Worm (Caenorhabditis elegans) whole organism, L1 larva: ENCODE measurements around the gene mltn-3.

Source experiments
- C04F5.9 ChIP-seq: sonication (generic microtip); optimal IDR thresholded peaks from 2 replicates; lab custom pipeline; 2016; ENCODE audit warnings: missing genetic modification characterization, missing compliant biosample characterization
- C16A3.4 ChIP-seq: fragments of 150-350 bp; optimal IDR thresholded peaks from 2 replicates; lab custom pipeline; 2014; ENCODE audit warnings: missing biosample characterization, missing genetic modification characterization
- C34B4.2 ChIP-seq: sonication (generic microtip); optimal IDR thresholded peaks from 2 replicates; lab custom pipeline; 2017; ENCODE audit warnings: mild to moderate bottlenecking, missing genetic modification characterization, missing compliant biosample characterization
- Y116A8C.19 ChIP-seq: sonication (generic microtip); optimal IDR thresholded peaks from 2 replicates; lab custom pipeline; 2016; ENCODE audit warnings: missing compliant biosample characterization, missing genetic modification characterization, borderline replicate concordance
- aha-1 ChIP-seq: fragments of 150-350 bp; optimal IDR thresholded peaks from 2 replicates; lab custom pipeline; 2014; ENCODE audit warnings: missing biosample characterization, missing genetic modification characterization
- aly-2 ChIP-seq: fragments of 150-350 bp; optimal IDR thresholded peaks from 2 replicates; lab custom pipeline; 2014; ENCODE audit warnings: missing biosample characterization, missing genetic modification characterization
- blmp-1 ChIP-seq: fragments of 150-350 bp; optimal IDR thresholded peaks from 2 replicates; lab custom pipeline; 2014; ENCODE audit warnings: missing biosample characterization, missing genetic modification characterization
- ceh-82 ChIP-seq, 3 experiments: fragments of 150-350 bp in 1 of 3; sonication (generic microtip) in 2 of 3; optimal IDR thresholded peaks; 2 replicates each; lab custom pipeline; 2014 to 2017; ENCODE audit warnings: missing biosample characterization in 3 of 3, missing genetic modification characterization in 3 of 3
- ceh-88 ChIP-seq: fragments of 200-800 bp; sonication (Bioruptor generic); IDR thresholded peaks from 2 replicates; pipeline ENCODE4 v1.3.6; 2022; ENCODE audit warnings: missing genetic modification characterization, missing compliant biosample characterization
- ceh-90 ChIP-seq: sonication (generic microtip); optimal IDR thresholded peaks from 2 replicates; lab custom pipeline; 2016; ENCODE audit warnings: missing genetic modification characterization, missing compliant biosample characterization
- ces-1 ChIP-seq: fragments of 150-350 bp; optimal IDR thresholded peaks from 2 replicates; lab custom pipeline; 2014; ENCODE audit warnings: missing biosample characterization, missing genetic modification reagents, missing genetic modification characterization
- dpl-1 ChIP-seq, 3 experiments: fragments of 150-350 bp in 2 of 3; sonication (generic microtip) in 1 of 3; optimal IDR thresholded peaks; 2 replicates each; lab custom pipeline; 2014 to 2017; ENCODE audit warnings: missing biosample characterization in 3 of 3, missing genetic modification characterization in 3 of 3, missing genetic modification reagents in 3 of 3
- efl-3 ChIP-seq: fragments of 200-800 bp; sonication (Bioruptor generic); optimal IDR thresholded peaks from 2 replicates; lab custom pipeline; 2018; ENCODE audit warnings: mild to moderate bottlenecking, missing genetic modification characterization, missing compliant biosample characterization
- egl-13 ChIP-seq: sonication (generic microtip); optimal IDR thresholded peaks from 2 replicates; lab custom pipeline; 2016; ENCODE audit warnings: missing genotype, missing genetic modification reagents, missing genetic modification characterization, missing compliant biosample characterization
- egl-27 ChIP-seq, 2 experiments: fragments of 150-350 bp in 1 of 2; sonication (generic microtip); optimal IDR thresholded peaks; 3 replicates each; lab custom pipeline; 2017 to 2018; ENCODE audit warnings: missing biosample characterization in 2 of 2, missing genetic modification characterization in 2 of 2, missing genetic modification reagents in 2 of 2
- elt-3 ChIP-seq, 6 experiments: fragments of 150-350 bp in 1 of 6; sonication (generic microtip); optimal IDR thresholded peaks; 2 replicates each; lab custom pipeline; 2017 to 2018; ENCODE audit warnings: missing biosample characterization in 6 of 6, missing genetic modification characterization in 6 of 6, inconsistent platforms in 1 of 6
- ets-5 ChIP-seq: fragments of 200-800 bp; sonication (Bioruptor generic); IDR thresholded peaks from 2 replicates; pipeline ENCODE4 v1.3.6; 2022; ENCODE audit warnings: missing genetic modification characterization, missing compliant biosample characterization
- fkh-10 ChIP-seq: sonication (generic microtip); optimal IDR thresholded peaks from 2 replicates; lab custom pipeline; 2017; ENCODE audit warnings: missing biosample characterization, missing genetic modification reagents, missing genetic modification characterization
- fkh-8 ChIP-seq: sonication (generic microtip); optimal IDR thresholded peaks from 2 replicates; lab custom pipeline; 2016; ENCODE audit warnings: mild to moderate bottlenecking, missing genetic modification characterization, missing compliant biosample characterization
- grh-1 ChIP-seq: fragments of 200-800 bp; sonication (Bioruptor generic); IDR thresholded peaks from 2 replicates; pipeline ENCODE4 v1.3.6; 2022; ENCODE audit warnings: missing genetic modification reagents, missing genetic modification characterization, missing compliant biosample characterization
- hlh-17 ChIP-seq: fragments of 200-800 bp; sonication (Bioruptor generic); optimal IDR thresholded peaks from 2 replicates; lab custom pipeline; 2018; ENCODE audit warnings: missing genetic modification characterization, mild to moderate bottlenecking, missing compliant biosample characterization, moderate library complexity, borderline replicate concordance
- hlh-4 ChIP-seq: sonication (generic microtip); optimal IDR thresholded peaks from 2 replicates; lab custom pipeline; 2016; ENCODE audit warnings: mild to moderate bottlenecking, missing genetic modification characterization, missing compliant biosample characterization
- hpl-2 ChIP-seq: fragments of 150-350 bp; optimal IDR thresholded peaks from 2 replicates; lab custom pipeline; 2014; ENCODE audit warnings: missing biosample characterization, missing genetic modification reagents, missing genetic modification characterization
- jun-1 ChIP-seq: fragments of 150-350 bp; optimal IDR thresholded peaks from 2 replicates; lab custom pipeline; 2014; ENCODE audit warnings: missing biosample characterization, missing genetic modification reagents, missing genetic modification characterization
- lin-13 ChIP-seq: fragments of 150-350 bp; optimal IDR thresholded peaks from 2 replicates; lab custom pipeline; 2014; ENCODE audit warnings: missing biosample characterization, missing genetic modification reagents, missing genetic modification characterization
- lin-15B ChIP-seq: fragments of 150-350 bp; sonication (generic microtip); optimal IDR thresholded peaks from 3 replicates; lab custom pipeline; 2014; ENCODE audit warnings: missing biosample characterization, missing genetic modification characterization
- lin-35 ChIP-seq, 2 experiments: fragments of 150-350 bp; optimal IDR thresholded peaks; 2 replicates each; lab custom pipeline; 2014; ENCODE audit warnings: missing biosample characterization in 2 of 2, missing genetic modification characterization in 2 of 2, missing genetic modification reagents in 2 of 2
- mdl-1 ChIP-seq, 2 experiments: fragments of 150-350 bp; optimal IDR thresholded peaks; 2 replicates each; lab custom pipeline; 2014 to 2017; ENCODE audit warnings: missing biosample characterization in 2 of 2, missing genetic modification characterization in 2 of 2, inconsistent platforms in 1 of 2
- mep-1 ChIP-seq: fragments of 150-350 bp; optimal IDR thresholded peaks from 2 replicates; lab custom pipeline; 2014; ENCODE audit warnings: missing biosample characterization, missing genetic modification characterization
- nhr-12 ChIP-seq: sonication (generic microtip); optimal IDR thresholded peaks from 2 replicates; lab custom pipeline; 2017; ENCODE audit warnings: missing biosample characterization, missing genetic modification characterization
- nhr-19 ChIP-seq: fragments of 200-800 bp; sonication (Bioruptor generic); conservative IDR thresholded peaks from 2 replicates; pipeline ENCODE4 v1.3.6; 2022; ENCODE audit warnings: missing genetic modification characterization, missing compliant biosample characterization
- nhr-20 ChIP-seq: sonication (generic microtip); optimal IDR thresholded peaks from 2 replicates; lab custom pipeline; 2016; ENCODE audit warnings: mild to moderate bottlenecking, missing genetic modification characterization, missing compliant biosample characterization
- nhr-237 ChIP-seq: fragments of 150-350 bp; optimal IDR thresholded peaks from 2 replicates; lab custom pipeline; 2014; ENCODE audit warnings: missing biosample characterization, missing genetic modification characterization
- nhr-28 ChIP-seq: fragments of 150-350 bp; optimal IDR thresholded peaks from 2 replicates; lab custom pipeline; 2014; ENCODE audit warnings: missing biosample characterization, missing genetic modification characterization
- nhr-47 ChIP-seq: sonication (generic microtip); optimal IDR thresholded peaks from 2 replicates; lab custom pipeline; 2016; ENCODE audit warnings: mild to moderate bottlenecking, missing genetic modification characterization, moderate library complexity, missing compliant biosample characterization
- nhr-77 ChIP-seq: fragments of 150-350 bp; optimal IDR thresholded peaks from 2 replicates; lab custom pipeline; 2014; ENCODE audit warnings: missing biosample characterization, missing genetic modification characterization
- nhr-84 ChIP-seq: sonication (generic microtip); optimal IDR thresholded peaks from 2 replicates; lab custom pipeline; 2017; ENCODE audit warnings: missing biosample characterization, missing genetic modification characterization
- nhr-90 ChIP-seq: sonication (generic microtip); optimal IDR thresholded peaks from 2 replicates; lab custom pipeline; 2016; ENCODE audit warnings: mild to moderate bottlenecking, missing genetic modification characterization, missing compliant biosample characterization; ENCODE audit not compliant: poor library complexity
- pag-3 ChIP-seq: sonication (generic microtip); optimal IDR thresholded peaks from 2 replicates; lab custom pipeline; 2017; ENCODE audit warnings: missing genetic modification characterization, mild to moderate bottlenecking, missing compliant biosample characterization, antibody characterized with exemption, borderline replicate concordance; ENCODE audit not compliant: insufficient read depth
- pqm-1 ChIP-seq: sonication (generic microtip); optimal IDR thresholded peaks from 3 replicates; lab custom pipeline; 2017; ENCODE audit warnings: missing biosample characterization, missing genetic modification characterization
- rnt-1 ChIP-seq: sonication (generic microtip); optimal IDR thresholded peaks from 2 replicates; lab custom pipeline; 2016; ENCODE audit warnings: mild to moderate bottlenecking, missing genetic modification characterization, moderate library complexity, missing compliant biosample characterization
- skn-1 ChIP-seq: fragments of 150-350 bp; optimal IDR thresholded peaks from 2 replicates; lab custom pipeline; 2014; ENCODE audit warnings: missing biosample characterization, missing genetic modification characterization
- snpc-4 ChIP-seq: fragments of 150-350 bp; optimal IDR thresholded peaks from 2 replicates; lab custom pipeline; 2014; ENCODE audit warnings: missing biosample characterization, missing genetic modification characterization
- snu-23 ChIP-seq: sonication (generic microtip); optimal IDR thresholded peaks from 2 replicates; lab custom pipeline; 2016; ENCODE audit warnings: missing genetic modification characterization, missing compliant biosample characterization
- sox-4 ChIP-seq: sonication (generic microtip); optimal IDR thresholded peaks from 2 replicates; lab custom pipeline; 2016; ENCODE audit warnings: missing genetic modification characterization, missing compliant biosample characterization
- sptf-1 ChIP-seq: fragments of 150-350 bp; optimal IDR thresholded peaks from 2 replicates; lab custom pipeline; 2014; ENCODE audit warnings: missing biosample characterization, missing genetic modification characterization
- sup-37 ChIP-seq: fragments of 200-800 bp; sonication (Bioruptor generic); optimal IDR thresholded peaks from 2 replicates; lab custom pipeline; 2018; ENCODE audit warnings: mild to moderate bottlenecking, missing genetic modification characterization, missing compliant biosample characterization
- swsn-7 ChIP-seq: sonication (generic microtip); optimal IDR thresholded peaks from 2 replicates; lab custom pipeline; 2016; ENCODE audit warnings: missing genetic modification characterization, missing compliant biosample characterization
- tbx-2 ChIP-seq: sonication (generic microtip); optimal IDR thresholded peaks from 2 replicates; lab custom pipeline; 2016; ENCODE audit warnings: missing genetic modification characterization, missing compliant biosample characterization
- tlp-1 ChIP-seq: fragments of 150-350 bp; optimal IDR thresholded peaks from 2 replicates; lab custom pipeline; 2014; ENCODE audit warnings: missing biosample characterization, missing genetic modification characterization
- unc-62 ChIP-seq: fragments of 150-350 bp; optimal IDR thresholded peaks from 2 replicates; lab custom pipeline; 2014; ENCODE audit warnings: missing biosample characterization, missing genetic modification reagents, missing genetic modification characterization
- zip-4 ChIP-seq: fragments of 200-800 bp; sonication (Bioruptor generic); optimal IDR thresholded peaks from 2 replicates; lab custom pipeline; 2018; ENCODE audit warnings: mild to moderate bottlenecking, missing genetic modification characterization, moderate library complexity, missing compliant biosample characterization
- ztf-11 ChIP-seq, 2 experiments: sonication (generic microtip); optimal IDR thresholded peaks; 2 replicates each; lab custom pipeline; 2016 to 2017; ENCODE audit warnings: missing genetic modification characterization in 2 of 2, missing biosample characterization in 1 of 2, missing compliant biosample characterization in 1 of 2

Gene mltn-3

DNA sequence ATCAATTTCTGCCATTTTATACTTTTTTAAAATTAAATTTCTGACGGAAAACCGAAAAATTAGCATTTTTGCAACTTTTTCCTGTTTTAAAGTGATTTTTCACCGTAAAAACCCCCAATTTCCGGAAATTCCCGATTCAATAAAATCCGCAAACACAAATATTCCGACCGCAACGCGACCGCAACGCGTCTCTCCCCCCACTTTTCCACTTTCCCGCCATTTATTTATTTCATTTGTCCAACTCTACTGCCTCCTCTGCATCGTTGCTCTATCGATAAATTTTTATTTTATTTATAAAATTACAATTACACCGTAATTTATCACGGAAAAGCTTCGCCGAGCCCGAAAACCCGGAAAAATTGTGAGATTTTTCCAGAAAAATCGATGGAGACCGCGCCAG lies 27.9 kb upstream of the mltn-3 start, which contains the start of gene mcd-1 (continued):
- no peak for TF ChIP-seq nhr-237
- TF ChIP-seq zip-4 (GFP tag; lab: Kevin White, UChicago), result no peak
- TF ChIP-seq swsn-7 (tag; lab: Kevin White, UChicago), result peak; percentile 21
- no peak for TF ChIP-seq sup-37 (GFP tag; lab: Kevin White, UChicago)
- TF ChIP-seq nhr-90 (tag; lab: Kevin White, UChicago), result peak; percentile 15
- TF ChIP-seq nhr-47, result peak; percentile 65
- TF ChIP-seq sox-4, result no peak
- TF ChIP-seq dpl-1 (GFP tag; optimal IDR thresholded peaks at IDR 0.05; lab: Kevin White, UChicago), result peak; percentile 81 to 90 (median 81)
- no peak for TF ChIP-seq Y116A8C.19 (tag; lab: Kevin White, UChicago)
- peak; percentile 16 for TF ChIP-seq hpl-2
- TF ChIP-seq ztf-11 (tag; optimal IDR thresholded peaks at IDR 0.05; lab: Kevin White, UChicago), result no peak
- no peak for TF ChIP-seq C34B4.2
- peak in 1 of 2 experiments; percentile 38 for TF ChIP-seq mdl-1 (tag; optimal IDR thresholded peaks at IDR 0.05; lab: Kevin White, UChicago)
- TF ChIP-seq tlp-1 (tag; lab: Kevin White, UChicago), result no peak
- TF ChIP-seq snu-23, result peak; percentile 65
- TF ChIP-seq egl-13 (tag; lab: Kevin White, UChicago), result peak; percentile 26
- TF ChIP-seq ets-5, result no peak
- peak; percentile 26 for TF ChIP-seq mep-1 (tag; lab: Kevin White, UChicago)
- no peak for TF ChIP-seq aha-1 (tag; lab: Kevin White, UChicago)
- no peak for TF ChIP-seq nhr-12 (tag; lab: Kevin White, UChicago)
- peak in 1 of 6 experiments; percentile 6 for TF ChIP-seq elt-3 (tag; optimal IDR thresholded peaks at IDR 0.05; lab: Kevin White, UChicago)
- TF ChIP-seq ceh-82 (tag; optimal IDR thresholded peaks at IDR 0.05; lab: Kevin White, UChicago), result peak in 1 of 3 experiments; percentile 46
- TF ChIP-seq rnt-1 (tag; lab: Kevin White, UChicago), result no peak
- no peak for TF ChIP-seq ceh-88 (GFP tag; lab: Robert Waterston, UW)
- no peak for TF ChIP-seq ceh-90 (tag; lab: Kevin White, UChicago)
- peak; percentile 67 for TF ChIP-seq lin-13 (GFP tag; lab: Kevin White, UChicago)
- peak; percentile 59 for TF ChIP-seq C16A3.4 (tag; lab: Kevin White, UChicago)
- peak; percentile 66 for TF ChIP-seq fkh-8 (tag; lab: Kevin White, UChicago)
- no peak for TF ChIP-seq grh-1 (GFP tag; lab: Robert Waterston, UW)
- TF ChIP-seq lin-15B, result peak; percentile 92
- peak; percentile 17; the same call in 1 of the 2 replicates for TF ChIP-seq nhr-19
- peak; percentile 13 for TF ChIP-seq fkh-10 (GFP tag; lab: Kevin White, UChicago)
- no peak for TF ChIP-seq nhr-28 (tag; lab: Kevin White, UChicago)
- TF ChIP-seq blmp-1 (tag; lab: Kevin White, UChicago), result peak; percentile 66
- peak; percentile 48 for TF ChIP-seq nhr-20 (tag; lab: Kevin White, UChicago)
- peak; percentile 32 for TF ChIP-seq tbx-2 (tag; lab: Kevin White, UChicago)
- no peak for TF ChIP-seq snpc-4 (tag; lab: Kevin White, UChicago)
- TF ChIP-seq pqm-1 (tag; lab: Kevin White, UChicago), result no peak
- TF ChIP-seq pag-3 (tag; lab: Kevin White, UChicago), result no peak
- no peak for TF ChIP-seq ces-1
- no peak for TF ChIP-seq sptf-1 (tag; lab: Kevin White, UChicago)
- TF ChIP-seq jun-1 (tag; lab: Kevin White, UChicago), result no peak
- peak; percentile 87 for TF ChIP-seq nhr-77 (tag; lab: Kevin White, UChicago)
- TF ChIP-seq hlh-4 (tag; lab: Kevin White, UChicago), result no peak
- TF ChIP-seq egl-27 (tag; optimal IDR thresholded peaks at IDR 0.05; lab: Kevin White, UChicago), result no peak
- no peak for TF ChIP-seq nhr-84
- TF ChIP-seq skn-1 (tag; lab: Kevin White, UChicago), result peak; percentile 43
- no peak for TF ChIP-seq unc-62 (GFP tag; lab: Kevin White, UChicago)
- TF ChIP-seq hlh-17, result no peak
- no peak for TF ChIP-seq efl-3 (GFP tag; lab: Kevin White, UChicago)
- TF ChIP-seq C04F5.9 (tag; lab: Kevin White, UChicago), result no peak
- peak; percentile 78 to 93 for TF ChIP-seq lin-35 (GFP tag; optimal IDR thresholded peaks at IDR 0.05; lab: Kevin White, UChicago)
- TF ChIP-seq aly-2 (tag; lab: Kevin White, UChicago), result no peak
